Fruit fly (Drosophila melanogaster): ENCODE results near the gene Phb1.

The Phb1 gene

DNA sequence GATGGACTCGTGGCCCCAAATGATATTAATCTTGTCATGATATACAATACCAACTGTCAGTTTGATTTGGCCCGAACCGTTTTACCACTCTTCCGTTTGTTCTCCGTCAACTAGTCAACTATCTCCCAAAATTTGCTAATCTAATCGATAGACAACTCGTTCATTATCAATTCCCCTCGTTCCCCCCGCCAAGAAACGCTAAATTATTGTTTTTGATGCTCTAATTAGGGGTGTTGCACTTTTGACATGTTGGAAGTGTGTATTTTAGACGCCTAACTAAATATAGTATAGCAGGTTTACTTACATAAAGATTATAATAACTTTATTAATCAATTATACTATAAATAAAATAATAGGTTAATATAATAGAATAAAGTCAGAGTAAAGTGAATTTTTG is 40.3 kb upstream of the Phb1 start:
- no peak for TF ChIP-seq Clk (GFP tag; optimal IDR thresholded peaks at IDR 0.05)
- TF ChIP-seq CG7045 (GFP tag; optimal IDR thresholded peaks at IDR 0.05), result no peak
- TF ChIP-seq tj (GFP tag; optimal IDR thresholded peaks at IDR 0.05), result no peak
- TF ChIP-seq Hr96 (GFP tag; optimal IDR thresholded peaks at IDR 0.05), result no peak
- TF ChIP-seq CG14711 (tag; optimal IDR thresholded peaks at IDR 0.05), result no peak
- TF ChIP-seq cic (GFP tag; optimal IDR thresholded peaks at IDR 0.05), result no peak
- TF ChIP-seq Mnt (GFP tag; optimal IDR thresholded peaks at IDR 0.05), result no peak
- TF ChIP-seq CG12768 (GFP tag; optimal IDR thresholded peaks at IDR 0.05), result no peak

DNA sequence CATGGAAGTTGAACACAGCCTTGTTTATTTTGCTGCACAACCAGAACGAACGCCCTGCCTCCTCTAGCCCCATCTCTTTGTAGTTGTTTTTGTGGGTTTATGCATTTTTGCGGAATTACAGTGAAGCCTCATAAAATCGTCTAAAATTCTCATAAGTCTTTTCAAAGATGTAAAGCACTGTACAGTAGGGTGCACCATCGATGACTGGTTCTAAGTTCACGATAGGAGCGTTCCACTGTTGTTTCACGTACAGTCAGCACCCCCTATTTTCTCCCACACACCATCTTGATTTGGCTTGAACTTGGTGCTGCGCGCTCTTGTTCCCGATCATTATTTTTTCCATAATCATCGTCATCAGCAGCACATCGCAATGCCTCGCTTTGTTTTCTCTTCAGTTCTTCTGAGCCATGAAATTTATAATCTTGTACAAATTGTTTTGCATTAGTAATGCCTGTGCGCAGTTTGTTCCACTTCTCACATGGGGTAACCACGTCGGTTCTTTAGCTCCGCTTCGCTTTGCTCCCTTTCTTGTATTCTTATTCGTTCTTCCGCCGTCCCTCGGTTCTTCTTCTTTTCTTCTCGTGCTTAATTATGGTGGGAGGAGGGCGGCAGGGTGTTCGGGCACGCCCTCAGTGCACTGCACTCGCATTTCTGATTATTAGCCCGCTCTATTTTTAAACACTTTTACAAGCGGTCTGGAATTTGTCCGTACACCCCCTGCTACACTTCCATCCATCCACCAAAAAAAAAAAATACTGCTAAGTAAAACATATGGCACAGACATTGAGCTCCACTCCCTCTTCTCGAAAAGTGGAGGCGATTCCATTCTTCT is 39.7 kb upstream of the Phb1 start:
- TF ChIP-seq CG7045 (GFP tag; optimal IDR thresholded peaks at IDR 0.05), result no peak

- TF ChIP-seq CG7045 (GFP tag; optimal IDR thresholded peaks at IDR 0.05) (no peak), ovo (GFP tag; optimal IDR thresholded peaks at IDR 0.05) (no peak), cic (GFP tag; optimal IDR thresholded peaks at IDR 0.05) (no peak), CG12768 (GFP tag; optimal IDR thresholded peaks at IDR 0.05) (no peak), Crg-1 (GFP tag; optimal IDR thresholded peaks at IDR 0.05) (no peak), kay (GFP tag; ENCODE audit: borderline replicate concordance) (no peak), CG33017 (tag; optimal IDR thresholded peaks at IDR 0.05) (no peak), CG14711 (tag; optimal IDR thresholded peaks at IDR 0.05) (no peak), CG5204 (GFP tag; optimal IDR thresholded peaks at IDR 0.05) (no peak), Clk (GFP tag; optimal IDR thresholded peaks at IDR 0.05) (no peak), Hr96 (GFP tag; optimal IDR thresholded peaks at IDR 0.05) (no peak), CG1620 (GFP tag; optimal IDR thresholded peaks at IDR 0.05) (no peak), CG7101 (tag; optimal IDR thresholded peaks at IDR 0.05) (no peak), bab1 (GFP tag; optimal IDR thresholded peaks at IDR 0.05) (no peak), toe (GFP tag; optimal IDR thresholded peaks at IDR 0.05) (no peak), cnc (optimal IDR thresholded peaks at IDR 0.05) (no peak), Mnt (GFP tag; optimal IDR thresholded peaks at IDR 0.05) (no peak), pad (GFP tag; optimal IDR thresholded peaks at IDR 0.05) (no peak), CG11617 (GFP tag; optimal IDR thresholded peaks at IDR 0.05) (no peak)
Observed at dm6 chr2L:19162330-19163100, 38.8 kb upstream of the Phb1 start.

- peak; percentile 24 for TF ChIP-seq CG7045 (GFP tag; optimal IDR thresholded peaks at IDR 0.05)
- TF ChIP-seq CG5204 (GFP tag; optimal IDR thresholded peaks at IDR 0.05), result no peak
- TF ChIP-seq cnc (optimal IDR thresholded peaks at IDR 0.05), result no peak
Observed at dm6 chr2L:19161307-19161999, 37.8 kb upstream of the Phb1 start.

DNA sequence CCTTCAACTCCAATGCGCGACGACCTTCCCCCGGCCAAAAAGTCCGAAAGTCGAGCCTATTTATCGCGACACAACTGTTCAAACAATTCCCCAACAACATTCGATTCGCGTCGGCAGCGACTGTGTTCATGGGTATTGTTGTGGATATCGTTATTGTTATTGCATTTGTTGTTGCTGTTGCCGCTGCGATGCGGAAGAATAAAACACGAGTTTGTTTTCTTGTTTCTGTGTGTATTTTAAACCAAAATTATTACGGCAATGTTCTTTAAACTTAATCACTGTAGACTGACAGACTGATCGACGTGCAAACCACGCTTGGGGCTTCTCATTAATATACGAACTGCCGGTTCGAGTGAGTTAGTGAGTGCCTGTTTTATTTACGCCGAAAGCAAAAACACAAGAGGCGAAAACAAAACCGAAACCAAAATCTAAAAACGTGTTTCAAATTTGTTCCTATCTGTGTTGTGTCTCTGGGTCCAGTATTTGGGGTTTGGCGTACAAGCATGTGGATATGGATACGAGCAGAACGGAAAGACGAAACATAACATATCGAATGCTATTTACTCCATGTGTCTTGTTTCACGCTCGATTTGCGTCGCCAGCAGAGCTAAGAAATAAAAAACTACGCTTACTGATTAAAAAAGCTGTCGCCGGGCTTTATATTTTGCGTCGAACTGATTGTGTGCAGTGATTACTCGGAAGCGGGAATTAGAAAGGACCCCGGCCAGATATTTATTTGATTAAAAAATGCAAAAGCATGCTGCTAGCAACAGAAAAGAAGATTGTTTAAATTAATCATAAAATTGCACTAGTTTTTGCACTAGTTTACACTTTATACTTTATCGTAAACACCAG is 36.1 kb upstream of the Phb1 start:
- TF ChIP-seq tj (GFP tag; optimal IDR thresholded peaks at IDR 0.05) (peak; percentile 51), cnc (optimal IDR thresholded peaks at IDR 0.05) (no peak), kay (GFP tag; ENCODE audit: borderline replicate concordance) (peak; percentile 75)

dm6 chr2L:19158679-19159551 is 35.2 kb upstream of the Phb1 start:
- peak; percentile 3 for TF ChIP-seq CG1620 (GFP tag; optimal IDR thresholded peaks at IDR 0.05)
- no peak for TF ChIP-seq Mnt (GFP tag; optimal IDR thresholded peaks at IDR 0.05)
- TF ChIP-seq tj (GFP tag; optimal IDR thresholded peaks at IDR 0.05), result no peak
- no peak for TF ChIP-seq bab1 (GFP tag; optimal IDR thresholded peaks at IDR 0.05)
- no peak for TF ChIP-seq Clk (GFP tag; optimal IDR thresholded peaks at IDR 0.05)
- TF ChIP-seq CG5204 (GFP tag; optimal IDR thresholded peaks at IDR 0.05), result peak; percentile 56
- TF ChIP-seq Hr96 (GFP tag; optimal IDR thresholded peaks at IDR 0.05), result peak; percentile 24
- TF ChIP-seq CG7101 (tag; optimal IDR thresholded peaks at IDR 0.05), result peak; percentile 16
- peak; percentile 30 for TF ChIP-seq CG14711 (tag; optimal IDR thresholded peaks at IDR 0.05)
- peak; percentile 22 for TF ChIP-seq toe (GFP tag; optimal IDR thresholded peaks at IDR 0.05)
- peak; percentile 37 for TF ChIP-seq CG11617 (GFP tag; optimal IDR thresholded peaks at IDR 0.05)
- peak; percentile 36 for TF ChIP-seq CG33017 (tag; optimal IDR thresholded peaks at IDR 0.05)
- TF ChIP-seq CG7045 (GFP tag; optimal IDR thresholded peaks at IDR 0.05), result peak; percentile 32
- peak; percentile 17 for TF ChIP-seq cic (GFP tag; optimal IDR thresholded peaks at IDR 0.05)
- TF ChIP-seq kay (GFP tag; ENCODE audit: borderline replicate concordance), result peak; percentile 23

Data from whole organism, adult.